Fruit fly (Drosophila melanogaster) whole organism, adult: ENCODE results near the gene CG14073.

Experiments
- CG11617 ChIP-seq: fragments of 200-800 bp; sonication (Bioruptor generic); optimal IDR thresholded peaks from 2 replicates; lab custom pipeline; 2017; ENCODE audit warnings: mild to moderate bottlenecking, missing biosample characterization, missing genetic modification reagents, missing genetic modification characterization
- CG12768 ChIP-seq: fragments of 200-800 bp; sonication (Bioruptor generic); optimal IDR thresholded peaks from 2 replicates; lab custom pipeline; 2017; ENCODE audit warnings: missing biosample characterization, missing genetic modification characterization, mild to moderate bottlenecking, moderate library complexity, missing genetic modification reagents
- CG14711 ChIP-seq: fragments of 200-800 bp; sonication (Bioruptor generic); optimal IDR thresholded peaks from 2 replicates; lab custom pipeline; 2018; ENCODE audit warnings: missing biosample characterization, mild to moderate bottlenecking, missing genetic modification characterization, moderate library complexity
- CG1620 ChIP-seq: fragments of 200-800 bp; sonication (Bioruptor generic); optimal IDR thresholded peaks from 2 replicates; lab custom pipeline; 2016; ENCODE audit warnings: missing biosample characterization, missing genetic modification characterization
- CG33017 ChIP-seq: fragments of 200-800 bp; sonication (Bioruptor generic); optimal IDR thresholded peaks from 2 replicates; lab custom pipeline; 2018; ENCODE audit warnings: missing biosample characterization, mild to moderate bottlenecking, missing genetic modification characterization, moderate library complexity
- CG5204 ChIP-seq: fragments of 200-800 bp; sonication (Bioruptor generic); optimal IDR thresholded peaks from 2 replicates; lab custom pipeline; 2016; ENCODE audit warnings: missing biosample characterization, missing genetic modification characterization
- CG7045 ChIP-seq: fragments of 200-800 bp; sonication (Bioruptor generic); optimal IDR thresholded peaks from 2 replicates; lab custom pipeline; 2017; ENCODE audit warnings: missing biosample characterization, mild to moderate bottlenecking, missing genetic modification characterization
- CG7101 ChIP-seq: fragments of 200-800 bp; sonication (Bioruptor generic); optimal IDR thresholded peaks from 2 replicates; lab custom pipeline; 2018; ENCODE audit warnings: missing biosample characterization, mild to moderate bottlenecking, missing genetic modification characterization, moderate library complexity
- Clk ChIP-seq: fragments of 200-800 bp; sonication (Bioruptor generic); optimal IDR thresholded peaks from 2 replicates; lab custom pipeline; 2017; ENCODE audit warnings: missing biosample characterization, missing genetic modification characterization
- Crg-1 ChIP-seq: fragments of 200-800 bp; sonication (Bioruptor generic); optimal IDR thresholded peaks from 2 replicates; lab custom pipeline; 2016; ENCODE audit warnings: missing biosample characterization, missing genetic modification characterization
- Hr96 ChIP-seq: fragments of 200-800 bp; sonication (Bioruptor generic); optimal IDR thresholded peaks from 2 replicates; lab custom pipeline; 2016; ENCODE audit warnings: missing biosample characterization, missing genetic modification characterization
- Mnt ChIP-seq: fragments of 200-800 bp; sonication (Bioruptor generic); optimal IDR thresholded peaks from 2 replicates; lab custom pipeline; 2016; ENCODE audit warnings: missing biosample characterization, mild to moderate bottlenecking, missing genetic modification characterization
- bab1 ChIP-seq: fragments of 200-800 bp; sonication (Bioruptor generic); optimal IDR thresholded peaks from 3 replicates; lab custom pipeline; 2019; ENCODE audit warnings: missing biosample characterization, mild to moderate bottlenecking, missing genetic modification characterization, moderate library complexity
- cic ChIP-seq: fragments of 200-800 bp; sonication (Bioruptor generic); optimal IDR thresholded peaks from 2 replicates; lab custom pipeline; 2017; ENCODE audit warnings: missing biosample characterization, mild to moderate bottlenecking, missing genetic modification characterization, moderate library complexity
- cnc ChIP-seq, 2 experiments: fragments of >200 bp; optimal IDR thresholded peaks; 2 replicates each; lab custom pipeline; 2017
- kay ChIP-seq: fragments of 200-800 bp; sonication (Bioruptor generic); peaks from one replicate; lab custom pipeline; 2016; ENCODE audit warnings: missing biosample characterization, missing genetic modification characterization, borderline replicate concordance
- ovo ChIP-seq: fragments of 200-800 bp; sonication (Bioruptor generic); optimal IDR thresholded peaks from 2 replicates; lab custom pipeline; 2016; ENCODE audit warnings: missing biosample characterization, missing genetic modification characterization
- pad ChIP-seq: fragments of 200-800 bp; sonication (Bioruptor generic); optimal IDR thresholded peaks from 3 replicates; lab custom pipeline; 2017; ENCODE audit warnings: missing biosample characterization, missing genetic modification characterization, mild to moderate bottlenecking, moderate library complexity, missing genetic modification reagents
- tj ChIP-seq: fragments of 200-800 bp; sonication (Bioruptor generic); optimal IDR thresholded peaks from 3 replicates; lab custom pipeline; 2017; ENCODE audit warnings: missing biosample characterization, mild to moderate bottlenecking, missing genetic modification characterization, moderate library complexity
- toe ChIP-seq: fragments of 200-800 bp; sonication (Bioruptor generic); optimal IDR thresholded peaks from 2 replicates; lab custom pipeline; 2016; ENCODE audit warnings: missing biosample characterization, missing genetic modification characterization

The CG14073 gene

dm6 chr3L:18787882-18788281, 32.6 kb downstream of the CG14073 start:
- no peak for TF ChIP-seq Crg-1 (GFP tag; lab: Kevin White, UChicago)
- TF ChIP-seq CG5204 (GFP tag; lab: Kevin White, UChicago), result no peak
- no peak for TF ChIP-seq kay (GFP tag; lab: Kevin White, UChicago)
- TF ChIP-seq CG33017, result no peak
- no peak for TF ChIP-seq bab1 (GFP tag; lab: Kevin White, UChicago)
- no peak for TF ChIP-seq CG14711 (tag; lab: Kevin White, UChicago)
- TF ChIP-seq Hr96 (GFP tag; lab: Kevin White, UChicago), result no peak
- no peak for TF ChIP-seq cic (GFP tag; lab: Kevin White, UChicago)
- no peak for TF ChIP-seq CG1620 (GFP tag; lab: Kevin White, UChicago)
- TF ChIP-seq CG7045 (GFP tag; lab: Kevin White, UChicago), result no peak
- TF ChIP-seq tj (GFP tag; lab: Kevin White, UChicago), result no peak
- no peak for TF ChIP-seq CG11617 (GFP tag; lab: Kevin White, UChicago)
- TF ChIP-seq toe, result no peak
- no peak for TF ChIP-seq CG7101 (tag; lab: Kevin White, UChicago)
- no peak for TF ChIP-seq pad (GFP tag; lab: Kevin White, UChicago)
- no peak for TF ChIP-seq ovo (GFP tag; lab: Kevin White, UChicago)

dm6 chr3L:18786427-18787104, 33.9 kb downstream of the CG14073 start:
- TF ChIP-seq CG5204 (GFP tag; lab: Kevin White, UChicago), result no peak
- TF ChIP-seq CG14711 (tag; lab: Kevin White, UChicago), result no peak
- no peak for TF ChIP-seq Hr96 (GFP tag; lab: Kevin White, UChicago)
- TF ChIP-seq CG7101 (tag; lab: Kevin White, UChicago), result no peak
- no peak for TF ChIP-seq cnc (optimal IDR thresholded peaks at IDR 0.05; lab: Kevin White, UChicago)
- no peak for TF ChIP-seq ovo (GFP tag; lab: Kevin White, UChicago)
- TF ChIP-seq CG33017, result no peak
- no peak for TF ChIP-seq bab1 (GFP tag; lab: Kevin White, UChicago)
- TF ChIP-seq Mnt (GFP tag; lab: Kevin White, UChicago), result no peak
- TF ChIP-seq pad (GFP tag; lab: Kevin White, UChicago), result no peak
- TF ChIP-seq tj (GFP tag; lab: Kevin White, UChicago), result no peak
- no peak for TF ChIP-seq toe
- TF ChIP-seq CG12768 (GFP tag; lab: Kevin White, UChicago), result no peak
- no peak for TF ChIP-seq cic (GFP tag; lab: Kevin White, UChicago)
- no peak for TF ChIP-seq CG11617 (GFP tag; lab: Kevin White, UChicago)

- TF ChIP-seq CG5204 (GFP tag; lab: Kevin White, UChicago) (no peak), tj (GFP tag; lab: Kevin White, UChicago) (no peak), CG33017 (no peak), Crg-1 (GFP tag; lab: Kevin White, UChicago) (no peak), CG12768 (GFP tag; lab: Kevin White, UChicago) (no peak), ovo (GFP tag; lab: Kevin White, UChicago) (no peak), CG14711 (tag; lab: Kevin White, UChicago) (no peak), CG1620 (GFP tag; lab: Kevin White, UChicago) (no peak), pad (GFP tag; lab: Kevin White, UChicago) (no peak), cnc (optimal IDR thresholded peaks at IDR 0.05; lab: Kevin White, UChicago) (no peak), cic (GFP tag; lab: Kevin White, UChicago) (no peak), bab1 (GFP tag; lab: Kevin White, UChicago) (no peak)
Measured at dm6 chr3L:18786066-18786426, 34.4 kb downstream of the CG14073 start.

dm6 chr3L:18784562-18784961, 35.9 kb downstream of the CG14073 start:
- no peak for TF ChIP-seq pad (GFP tag; lab: Kevin White, UChicago)
- no peak for TF ChIP-seq CG7101 (tag; lab: Kevin White, UChicago)
- TF ChIP-seq CG14711 (tag; lab: Kevin White, UChicago), result no peak
- TF ChIP-seq CG12768 (GFP tag; lab: Kevin White, UChicago), result no peak
- no peak for TF ChIP-seq CG5204 (GFP tag; lab: Kevin White, UChicago)
- TF ChIP-seq CG33017, result no peak
- TF ChIP-seq Mnt (GFP tag; lab: Kevin White, UChicago), result no peak
- TF ChIP-seq CG7045 (GFP tag; lab: Kevin White, UChicago), result no peak
- no peak for TF ChIP-seq Clk (GFP tag; lab: Kevin White, UChicago)
- no peak for TF ChIP-seq ovo (GFP tag; lab: Kevin White, UChicago)

dm6 chr3L:18783544-18783943, 36.9 kb downstream of the CG14073 start:
- peak; percentile 60 for TF ChIP-seq cic (GFP tag; lab: Kevin White, UChicago)
- TF ChIP-seq tj (GFP tag; lab: Kevin White, UChicago), result peak; percentile 97
- peak; percentile 64 for TF ChIP-seq CG12768 (GFP tag; lab: Kevin White, UChicago)
- peak; percentile 19 for TF ChIP-seq CG7101 (tag; lab: Kevin White, UChicago)
- no peak for TF ChIP-seq CG1620 (GFP tag; lab: Kevin White, UChicago)
- no peak for TF ChIP-seq kay (GFP tag; lab: Kevin White, UChicago)
- no peak for TF ChIP-seq Clk (GFP tag; lab: Kevin White, UChicago)
- TF ChIP-seq CG7045 (GFP tag; lab: Kevin White, UChicago), result peak; percentile 33
- TF ChIP-seq CG33017, result peak; percentile 9
- TF ChIP-seq CG11617 (GFP tag; lab: Kevin White, UChicago), result peak; percentile 32
- TF ChIP-seq CG14711 (tag; lab: Kevin White, UChicago), result peak; percentile 33
- peak; percentile 46 for TF ChIP-seq ovo (GFP tag; lab: Kevin White, UChicago)
